Worm (Caenorhabditis elegans) whole organism, young adult: ENCODE results near the gene syf-2.

Experiments used
- B0261.1 ChIP-seq: sonication (generic microtip); optimal IDR thresholded peaks from 2 replicates; lab custom pipeline; 2016; ENCODE audit warnings: mild to moderate bottlenecking, missing genetic modification characterization, moderate library complexity, missing compliant biosample characterization
- B0336.3 ChIP-seq: fragments of 200-800 bp; sonication (Bioruptor generic); IDR thresholded peaks from 2 replicates; pipeline ENCODE4 v1.3.6; 2022; ENCODE audit warnings: missing genetic modification characterization, missing compliant biosample characterization
- C06A6.2 ChIP-seq: fragments of 200-800 bp; sonication (Bioruptor generic); conservative IDR thresholded peaks from 2 replicates; pipeline ENCODE4 v1.3.6; 2022; ENCODE audit warnings: missing genetic modification characterization, missing compliant biosample characterization
- F23B12.7 ChIP-seq: sonication (generic microtip); optimal IDR thresholded peaks from 2 replicates; lab custom pipeline; 2017; ENCODE audit warnings: missing genetic modification characterization, mild to moderate bottlenecking, missing compliant biosample characterization, antibody characterized with exemption, moderate library complexity; ENCODE audit not compliant: insufficient read depth
- F37B4.10 ChIP-seq: fragments of 200-800 bp; sonication (Bioruptor generic); IDR thresholded peaks from 2 replicates; pipeline ENCODE4 v1.3.6; 2022; ENCODE audit warnings: missing genetic modification characterization, missing compliant biosample characterization
- F39B2.1 ChIP-seq: fragments of 200-800 bp; sonication (Bioruptor generic); IDR thresholded peaks from 2 replicates; pipeline ENCODE4 v1.3.6; 2022; ENCODE audit warnings: missing genetic modification reagents, missing genetic modification characterization, missing compliant biosample characterization
- K11D2.4 ChIP-seq: fragments of 200-800 bp; sonication (Bioruptor generic); IDR thresholded peaks from 2 replicates; pipeline ENCODE4 v1.3.6; 2022; ENCODE audit warnings: missing genetic modification reagents, missing genetic modification characterization, missing compliant biosample characterization
- K12H6.12 ChIP-seq: fragments of 200-800 bp; sonication (Bioruptor generic); optimal IDR thresholded peaks from 2 replicates; lab custom pipeline; 2018; ENCODE audit warnings: mild to moderate bottlenecking, missing genetic modification characterization, missing compliant biosample characterization
- Y56A3A.18 ChIP-seq: fragments of 200-800 bp; sonication (Bioruptor generic); IDR thresholded peaks from 2 replicates; pipeline ENCODE4 v1.3.6; 2022; ENCODE audit warnings: missing genetic modification reagents, missing genetic modification characterization, missing compliant biosample characterization
- ZK185.1 ChIP-seq: sonication (generic microtip); optimal IDR thresholded peaks from 2 replicates; lab custom pipeline; 2016; ENCODE audit warnings: mild to moderate bottlenecking, missing genetic modification characterization, missing compliant biosample characterization; ENCODE audit not compliant: poor library complexity, severe bottlenecking
- ama-1 ChIP-seq, 3 experiments: fragments of 150-350 bp in 1 of 3; sonication (generic microtip) in 2 of 3; optimal IDR thresholded peaks; 2 replicates each; lab custom pipeline; 2014 to 2018; ENCODE audit warnings: missing biosample characterization in 2 of 3, missing genetic modification characterization in 2 of 3, missing genetic modification reagents in 2 of 3
- atf-7 ChIP-seq: sonication (generic microtip); optimal IDR thresholded peaks from 2 replicates; lab custom pipeline; 2017; ENCODE audit warnings: mild to moderate bottlenecking, missing genetic modification characterization, missing compliant biosample characterization
- bed-1 ChIP-seq: fragments of 200-800 bp; sonication (Bioruptor generic); IDR thresholded peaks from 2 replicates; pipeline ENCODE4 v1.3.6; 2022; ENCODE audit warnings: missing genetic modification reagents, missing genetic modification characterization, missing compliant biosample characterization
- bed-2 ChIP-seq: fragments of 200-800 bp; sonication (Bioruptor generic); IDR thresholded peaks from 2 replicates; pipeline ENCODE4 v1.3.6; 2022; ENCODE audit warnings: missing genetic modification reagents, missing genetic modification characterization, missing compliant biosample characterization
- cebp-1 ChIP-seq, 2 experiments: fragments of 200-800 bp in 1 of 2; sonication (Bioruptor generic) in 1 of 2; sonication (generic microtip) in 1 of 2; IDR thresholded peaks in 1 of 2; optimal IDR thresholded peaks in 1 of 2; 2 replicates each; pipeline versions ENCODE4 v1.3.6 to Lab custom; 2017 to 2022; ENCODE audit warnings: missing compliant biosample characterization in 2 of 2, missing genetic modification characterization in 2 of 2, mild to moderate bottlenecking in 1 of 2, missing genetic modification reagents in 1 of 2, moderate library complexity in 1 of 2
- ceh-91 ChIP-seq: fragments of 200-800 bp; sonication (Bioruptor generic); IDR thresholded peaks from 2 replicates; pipeline ENCODE4 v1.3.6; 2022; ENCODE audit warnings: missing genetic modification reagents, missing genetic modification characterization, missing compliant biosample characterization
- chd-7 ChIP-seq: sonication (generic microtip); optimal IDR thresholded peaks from 2 replicates; lab custom pipeline; 2016; ENCODE audit warnings: mild to moderate bottlenecking, missing genetic modification characterization, moderate library complexity, missing compliant biosample characterization
- dox-1 ChIP-seq: fragments of 200-800 bp; sonication (Bioruptor generic); IDR thresholded peaks from 2 replicates; pipeline ENCODE4 v1.3.6; 2022; ENCODE audit warnings: missing genetic modification reagents, missing genetic modification characterization, missing compliant biosample characterization
- efl-1 ChIP-seq: fragments of 150-350 bp; optimal IDR thresholded peaks from 2 replicates; lab custom pipeline; 2014; ENCODE audit warnings: missing biosample characterization, missing genetic modification reagents, missing genetic modification characterization
- ets-4 ChIP-seq: fragments of 200-800 bp; sonication (Bioruptor generic); optimal IDR thresholded peaks from 2 replicates; lab custom pipeline; 2018; ENCODE audit warnings: mild to moderate bottlenecking, missing genetic modification characterization, missing compliant biosample characterization
- him-1 ChIP-seq: sonication (generic microtip); optimal IDR thresholded peaks from 2 replicates; lab custom pipeline; 2016; ENCODE audit warnings: missing genotype, missing genetic modification reagents, missing genetic modification characterization, missing compliant biosample characterization
- hlh-12 ChIP-seq: sonication (generic microtip); optimal IDR thresholded peaks from 2 replicates; lab custom pipeline; 2016; ENCODE audit warnings: missing genetic modification characterization, missing compliant biosample characterization
- hmg-1.2 ChIP-seq: fragments of 200-800 bp; sonication (Bioruptor generic); IDR thresholded peaks from 2 replicates; pipeline ENCODE4 v1.3.6; 2022; ENCODE audit warnings: missing genetic modification reagents, missing genetic modification characterization, missing compliant biosample characterization
- hsf-1 ChIP-seq: fragments of 200-800 bp; sonication (Bioruptor generic); IDR thresholded peaks from 2 replicates; pipeline ENCODE4 v1.3.6; 2022; ENCODE audit warnings: missing genetic modification reagents, missing genetic modification characterization, missing compliant biosample characterization
- let-607 ChIP-seq, 2 experiments: fragments of 200-800 bp in 1 of 2; sonication (Bioruptor generic) in 1 of 2; sonication (generic microtip) in 1 of 2; optimal IDR thresholded peaks; 2 replicates each; lab custom pipeline; 2016 to 2018; ENCODE audit warnings: mild to moderate bottlenecking in 2 of 2, missing compliant biosample characterization in 2 of 2, missing genetic modification characterization in 2 of 2, moderate library complexity in 2 of 2, missing genotype in 1 of 2
- lin-40 ChIP-seq: sonication (generic microtip); optimal IDR thresholded peaks from 2 replicates; lab custom pipeline; 2016; ENCODE audit warnings: missing genetic modification characterization, mild to moderate bottlenecking, missing compliant biosample characterization, missing genotype, missing genetic modification reagents
- lir-1 ChIP-seq: fragments of 200-800 bp; sonication (Bioruptor generic); conservative IDR thresholded peaks from 2 replicates; pipeline ENCODE4 v1.3.6; 2022; ENCODE audit warnings: missing genetic modification reagents, missing genetic modification characterization, missing compliant biosample characterization
- lsl-1 ChIP-seq: fragments of 200-800 bp; sonication (Bioruptor generic); optimal IDR thresholded peaks from 2 replicates; lab custom pipeline; 2018; ENCODE audit warnings: mild to moderate bottlenecking, missing genetic modification characterization, moderate library complexity, missing compliant biosample characterization
- lsy-27 ChIP-seq: sonication (generic microtip); optimal IDR thresholded peaks from 2 replicates; lab custom pipeline; 2017; ENCODE audit warnings: missing genetic modification characterization, mild to moderate bottlenecking, missing compliant biosample characterization, antibody characterized with exemption, missing genotype, borderline replicate concordance; ENCODE audit not compliant: insufficient read depth
- madf-3 ChIP-seq: fragments of 200-800 bp; sonication (Bioruptor generic); IDR thresholded peaks from 2 replicates; pipeline ENCODE4 v1.3.6; 2022; ENCODE audit warnings: missing genetic modification reagents, missing genetic modification characterization, missing compliant biosample characterization
- mcd-1 ChIP-seq: fragments of 200-800 bp; sonication (Bioruptor generic); IDR thresholded peaks from 2 replicates; pipeline ENCODE4 v1.3.6; 2022; ENCODE audit warnings: missing genetic modification reagents, missing genetic modification characterization, missing compliant biosample characterization
- mes-4 ChIP-seq: sonication (generic microtip); optimal IDR thresholded peaks from 2 replicates; lab custom pipeline; 2016; ENCODE audit warnings: missing genotype, missing genetic modification characterization, missing compliant biosample characterization
- nhr-179 ChIP-seq: sonication (generic microtip); optimal IDR thresholded peaks from 2 replicates; lab custom pipeline; 2016; ENCODE audit warnings: mild to moderate bottlenecking, missing genetic modification characterization, missing compliant biosample characterization
- nhr-27 ChIP-seq: fragments of 200-800 bp; sonication (Bioruptor generic); optimal IDR thresholded peaks from 2 replicates; lab custom pipeline; 2018; ENCODE audit warnings: mild to moderate bottlenecking, missing genetic modification characterization, moderate library complexity, missing compliant biosample characterization
- nhr-80 ChIP-seq: sonication (generic microtip); optimal IDR thresholded peaks from 2 replicates; lab custom pipeline; 2016; ENCODE audit warnings: missing genetic modification characterization, missing compliant biosample characterization
- repo-1 ChIP-seq: sonication (generic microtip); optimal IDR thresholded peaks from 2 replicates; lab custom pipeline; 2017; ENCODE audit warnings: mild to moderate bottlenecking, missing genetic modification characterization, missing compliant biosample characterization
- sea-2 ChIP-seq: fragments of 200-800 bp; sonication (Bioruptor generic); IDR thresholded peaks from 2 replicates; pipeline ENCODE4 v1.3.6; 2022; ENCODE audit warnings: missing genetic modification characterization, missing compliant biosample characterization
- snpc-1.1 ChIP-seq: sonication (generic microtip); optimal IDR thresholded peaks from 2 replicates; lab custom pipeline; 2017; ENCODE audit warnings: missing genetic modification characterization, mild to moderate bottlenecking, missing compliant biosample characterization, antibody characterized with exemption, moderate library complexity, missing genotype, missing genetic modification reagents; ENCODE audit not compliant: insufficient read depth
- snpc-1.3 ChIP-seq: sonication (generic microtip); optimal IDR thresholded peaks from 2 replicates; lab custom pipeline; 2017; ENCODE audit warnings: missing genetic modification characterization, mild to moderate bottlenecking, missing compliant biosample characterization, antibody characterized with exemption, moderate library complexity, missing genotype, missing genetic modification reagents; ENCODE audit not compliant: insufficient read depth
- snpc-3.4 ChIP-seq: sonication (generic microtip); optimal IDR thresholded peaks from 2 replicates; lab custom pipeline; 2017; ENCODE audit warnings: missing genetic modification characterization, mild to moderate bottlenecking, missing compliant biosample characterization, antibody characterized with exemption, moderate library complexity, missing genotype, missing genetic modification reagents
- snpc-4 ChIP-seq, 5 experiments: fragments of 150-350 bp in 1 of 5; sonication (generic microtip) in 4 of 5; optimal IDR thresholded peaks; 2 replicates each; lab custom pipeline; 2014 to 2018; ENCODE audit warnings: missing genetic modification characterization in 5 of 5, missing biosample characterization in 3 of 5, antibody characterized with exemption in 2 of 5, mild to moderate bottlenecking in 2 of 5, missing compliant biosample characterization in 2 of 5, missing genotype in 2 of 5, moderate library complexity in 2 of 5, missing genetic modification reagents in 1 of 5
- sptf-2 ChIP-seq: fragments of 200-800 bp; sonication (Bioruptor generic); optimal IDR thresholded peaks from 2 replicates; lab custom pipeline; 2018; ENCODE audit warnings: mild to moderate bottlenecking, missing genetic modification characterization, missing compliant biosample characterization
- unc-62 ChIP-seq: fragments of 150-350 bp; optimal IDR thresholded peaks from 2 replicates; lab custom pipeline; 2014; ENCODE audit warnings: missing biosample characterization, missing genetic modification reagents, missing genetic modification characterization
- ztf-26 ChIP-seq: sonication (generic microtip); optimal IDR thresholded peaks from 2 replicates; lab custom pipeline; 2017; ENCODE audit warnings: missing genetic modification characterization, missing compliant biosample characterization

The syf-2 gene

DNA sequence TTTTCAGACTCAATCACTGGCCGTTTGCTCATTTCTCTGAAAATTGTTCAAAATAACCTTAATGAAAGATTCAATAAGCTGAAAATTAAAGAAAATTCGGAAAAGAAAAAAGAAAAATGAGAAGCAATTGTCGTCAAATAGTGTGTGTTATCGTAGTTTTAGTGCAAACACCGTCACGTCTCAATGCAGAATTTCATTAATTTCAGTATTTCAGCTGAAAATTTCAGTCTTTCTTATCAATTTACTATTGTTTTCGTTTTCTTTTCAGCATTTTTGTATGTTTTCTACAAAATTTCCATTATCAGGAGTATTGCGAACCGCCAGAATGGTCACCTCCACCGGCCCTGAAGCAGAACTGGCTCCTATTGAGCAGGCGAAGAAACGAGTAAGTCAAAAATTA is 39.1 kb downstream of the syf-2 start, which contains the start of the genes B0280.9 and rpia-1:
Gene B0280.9 (minus strand): TSS at position 36 of the 400 bp plus-strand sequence.
Gene rpia-1 (plus strand): TSS at position 269 of the 400 bp plus-strand sequence.
- no peak for TF ChIP-seq K12H6.12 (tag; lab: Kevin White, UChicago)
- TF ChIP-seq ets-4 (GFP tag; lab: Kevin White, UChicago): no peak
- TF ChIP-seq snpc-4 (GFP tag; optimal IDR thresholded peaks at IDR 0.05; lab: Kevin White, UChicago): no peak
- TF ChIP-seq snpc-4 (tag; optimal IDR thresholded peaks at IDR 0.05; lab: Kevin White, UChicago): peak in 1 of 4 experiments; percentile 13
- TF ChIP-seq snpc-3.4 (tag; lab: Kevin White, UChicago): peak; percentile 12
- TF ChIP-seq snpc-1.1 (tag; lab: Kevin White, UChicago): peak; percentile 32
- no peak for TF ChIP-seq nhr-179 (tag; lab: Kevin White, UChicago)
- peak; percentile 28; the same call in 1 of the 2 replicates for TF ChIP-seq hmg-1.2 (GFP tag; lab: Robert Waterston, UW)
- peak; percentile 41 for TF ChIP-seq snpc-1.3 (tag; lab: Kevin White, UChicago)
- TF ChIP-seq cebp-1 (GFP tag; IDR thresholded peaks at IDR 0.05; lab: Robert Waterston, UW): no peak
- TF ChIP-seq cebp-1 (tag; optimal IDR thresholded peaks at IDR 0.05; lab: Kevin White, UChicago): peak; percentile 6
- TF ChIP-seq lsl-1 (GFP tag; lab: Kevin White, UChicago): peak; percentile 14

- TF ChIP-seq dox-1 (GFP tag; lab: Robert Waterston, UW) (no peak), nhr-80 (peak; percentile 25), K11D2.4 (GFP tag; lab: Robert Waterston, UW) (no peak), F39B2.1 (no peak), bed-2 (GFP tag; lab: Robert Waterston, UW) (no peak), bed-1 (GFP tag; lab: Robert Waterston, UW) (no peak), Y56A3A.18 (GFP tag; lab: Robert Waterston, UW) (no peak), nhr-27 (tag; lab: Kevin White, UChicago) (no peak), lir-1 (GFP tag; lab: Robert Waterston, UW) (no peak), lin-40 (peak; percentile 29), ZK185.1 (no peak), mcd-1 (no peak), F37B4.10 (GFP tag; lab: Robert Waterston, UW) (no peak), ztf-26 (tag; lab: Kevin White, UChicago) (no peak), sptf-2 (GFP tag; lab: Kevin White, UChicago) (no peak), C06A6.2 (GFP tag; lab: Robert Waterston, UW) (no peak), him-1 (peak; percentile 51), unc-62 (GFP tag; lab: Kevin White, UChicago) (no peak), madf-3 (no peak), repo-1 (tag; lab: Kevin White, UChicago) (peak; percentile 16), atf-7 (tag; lab: Kevin White, UChicago) (peak; percentile 5), sea-2 (no peak), chd-7 (tag; lab: Kevin White, UChicago) (peak; percentile 15), ceh-91 (GFP tag; lab: Robert Waterston, UW) (no peak), F23B12.7 (no peak), B0336.3 (GFP tag; lab: Robert Waterston, UW) (no peak), mes-4 (tag; lab: Kevin White, UChicago) (no peak), ama-1 (optimal IDR thresholded peaks at IDR 0.05; lab: Kevin White, UChicago) (no peak), ama-1 (GFP tag; optimal IDR thresholded peaks at IDR 0.05; lab: Kevin White, UChicago) (no peak), B0261.1 (tag; lab: Kevin White, UChicago) (no peak), efl-1 (GFP tag; lab: Kevin White, UChicago) (no peak), lsy-27 (tag; lab: Kevin White, UChicago) (no peak), hsf-1 (GFP tag; lab: Robert Waterston, UW) (0 out of 2 replicates have a peak, but pooled peaks have one; percentile 37), nhr-179 (tag; lab: Kevin White, UChicago) (no peak), hlh-12 (tag; lab: Kevin White, UChicago) (no peak), let-607 (tag; optimal IDR thresholded peaks at IDR 0.05; lab: Kevin White, UChicago) (peak in 1 of 2 experiments; percentile 35)
Measured at ce11 chrIII:7120477-7120876, 41.4 kb downstream of the syf-2 start.
